Worm (Caenorhabditis elegans): Measurements from ENCODE around the gene F21D9.2.
"Not testable (repeated sequence)": the region's sequence is repeated elsewhere in the genome, so short reads cannot be mapped to it uniquely, and the experiment has no call there.

F21D9.2 gene

ce11 chrV:19279888-19280287, 17.6 kb upstream of the F21D9.2 start, which contains the start of gene F21D9.8:
F21D9.8 (minus strand) TSS chrV:19279988.
- TF ChIP-seq W03F9.2 (tag; optimal IDR thresholded peaks at IDR 0.05) (no peak), dao-5 (tag; optimal IDR thresholded peaks at IDR 0.05) (no peak), him-1 (tag; optimal IDR thresholded peaks at IDR 0.05) (no peak)

- TF ChIP-seq dao-5 (tag; optimal IDR thresholded peaks at IDR 0.05): no peak
Observed at ce11 chrV:19278488-19278887, 16.2 kb upstream of the F21D9.2 start.

ce11 chrV:19276354-19276753, 14.1 kb upstream of the F21D9.2 start:
- TF ChIP-seq dao-5 (tag; optimal IDR thresholded peaks at IDR 0.05) (no peak), W03F9.2 (tag; optimal IDR thresholded peaks at IDR 0.05) (no peak), him-1 (tag; optimal IDR thresholded peaks at IDR 0.05) (no peak)

- TF ChIP-seq dao-5, W03F9.2, him-1 (tag; optimal IDR thresholded peaks at IDR 0.05): not testable (repeated sequence)
Observed at ce11 chrV:19264148-19264547, 1.9 kb upstream of the F21D9.2 start, which contains the start of gene F21D9.1. F21D9.1 (plus strand) TSS chrV:19264448.

ce11 chrV:19260686-19261085, 1.6 kb downstream of the F21D9.2 start:
- no peak for TF ChIP-seq him-1 (tag; optimal IDR thresholded peaks at IDR 0.05)
- no peak for TF ChIP-seq W03F9.2 (tag; optimal IDR thresholded peaks at IDR 0.05)
- TF ChIP-seq dao-5 (tag; optimal IDR thresholded peaks at IDR 0.05): no peak

DNA sequence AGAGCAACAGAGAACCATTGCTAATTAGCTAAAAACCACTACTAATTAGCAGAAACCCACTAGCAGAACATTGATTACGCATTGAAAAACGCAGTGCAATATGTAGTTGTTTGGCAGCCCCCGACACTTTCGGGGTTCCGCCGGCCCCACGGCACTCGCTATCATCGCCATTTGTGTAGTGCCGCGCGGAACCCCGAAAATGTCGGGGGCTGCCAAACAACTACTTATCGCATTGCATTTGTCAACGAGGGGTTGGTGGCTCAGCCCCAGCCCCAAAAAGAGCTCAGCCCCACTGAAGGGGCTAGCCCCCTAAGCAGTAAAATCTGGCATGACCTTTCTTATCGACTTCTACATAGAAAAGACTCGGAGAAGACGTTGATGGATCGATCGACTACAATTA, 2.8 kb downstream of the F21D9.2 start:
- TF ChIP-seq him-1 (tag; optimal IDR thresholded peaks at IDR 0.05) (no peak), dao-5 (tag; optimal IDR thresholded peaks at IDR 0.05) (no peak), W03F9.2 (tag; optimal IDR thresholded peaks at IDR 0.05) (no peak)

DNA sequence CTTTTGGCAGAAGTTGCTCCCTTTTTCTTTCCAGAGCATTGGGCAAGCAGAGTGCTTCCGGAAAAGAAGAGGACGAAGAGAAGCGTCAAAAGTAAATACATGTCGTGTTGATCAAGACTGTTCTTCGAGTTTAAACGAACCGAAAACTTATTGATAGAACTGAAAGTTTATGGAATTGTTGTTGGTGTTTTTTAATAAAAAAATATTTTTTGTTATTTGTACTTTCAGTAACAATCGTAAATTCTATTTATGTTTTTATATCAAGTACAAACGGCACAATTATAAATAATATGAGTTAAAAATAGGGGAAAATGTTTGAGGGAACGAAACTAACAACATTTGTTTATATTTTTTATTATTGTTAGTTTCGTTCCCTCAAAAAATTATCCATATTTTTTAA, 4.6 kb downstream of the F21D9.2 start, which contains the start of gene F21D9.3:
Gene F21D9.3 (minus strand): TSS at position 101 of the 400 bp plus-strand sequence.
- TF ChIP-seq W03F9.2 (tag; optimal IDR thresholded peaks at IDR 0.05) (no peak), him-1 (tag; optimal IDR thresholded peaks at IDR 0.05) (no peak), dao-5 (tag; optimal IDR thresholded peaks at IDR 0.05) (no peak)

- no peak for TF ChIP-seq him-1 (tag; optimal IDR thresholded peaks at IDR 0.05)
Observed at ce11 chrV:19253520-19253919, 8.7 kb downstream of the F21D9.2 start, which contains the start of gene F21D9.4. F21D9.4 (plus strand) TSS chrV:19253820.

DNA sequence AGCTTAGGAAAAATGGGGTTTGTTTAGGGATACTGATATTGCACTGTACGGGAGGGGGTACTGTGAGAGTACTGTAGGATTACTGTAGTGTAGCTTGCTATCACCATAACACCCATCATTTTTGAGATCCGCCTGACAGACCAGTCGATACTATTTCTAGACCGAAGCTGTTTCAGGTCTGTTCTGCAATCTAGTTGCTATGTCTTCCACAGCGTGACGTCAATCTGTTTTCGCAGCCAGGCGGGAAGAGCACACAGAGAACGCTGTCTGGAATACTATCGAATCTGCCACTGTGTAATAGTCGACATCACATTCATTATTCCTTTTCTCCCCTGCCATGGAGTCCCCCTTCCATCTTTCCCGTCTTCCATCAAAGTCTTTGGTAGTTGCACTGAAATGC, 10.4 kb downstream of the F21D9.2 start, which contains the start of gene F21D9.11:
Gene F21D9.11 (plus strand): TSS at position 301 of the 400 bp plus-strand sequence.
- TF ChIP-seq dao-5 (tag; optimal IDR thresholded peaks at IDR 0.05) (no peak), him-1 (tag; optimal IDR thresholded peaks at IDR 0.05) (no peak), W03F9.2 (tag; optimal IDR thresholded peaks at IDR 0.05) (no peak)

- TF ChIP-seq dao-5 (tag; optimal IDR thresholded peaks at IDR 0.05) (no peak), W03F9.2 (tag; optimal IDR thresholded peaks at IDR 0.05) (no peak), him-1 (tag; optimal IDR thresholded peaks at IDR 0.05) (no peak)
Observed at ce11 chrV:19250983-19251382, 11.3 kb downstream of the F21D9.2 start, which contains the start of gene str-81. str-81 (minus strand) TSS chrV:19251083.

DNA sequence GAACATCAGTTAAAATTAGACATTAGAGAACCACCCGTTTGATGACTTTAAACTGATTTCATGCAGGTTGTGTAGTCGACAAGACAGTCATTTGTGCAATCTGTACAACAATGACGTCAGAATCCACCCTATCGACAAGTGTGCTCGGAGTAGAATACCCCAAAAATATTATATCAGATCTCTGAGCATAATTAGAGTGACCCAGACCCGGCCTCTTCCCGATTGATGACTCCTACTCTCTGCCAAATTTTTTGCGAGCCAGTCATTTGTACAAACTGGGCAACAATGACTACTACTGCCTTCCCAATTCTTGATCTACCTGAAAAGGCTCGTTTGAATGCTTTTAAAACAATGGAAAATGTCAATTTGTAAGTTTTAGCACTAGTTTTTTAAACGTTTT, 22.1 kb downstream of the F21D9.2 start, which contains the start of the genes fbxb-115 and fbxb-1:
Gene fbxb-115 (minus strand): TSS at position 101 of the 400 bp plus-strand sequence.
Gene fbxb-1 (plus strand): TSS at position 226 of the 400 bp plus-strand sequence.
- TF ChIP-seq dao-5 (tag; optimal IDR thresholded peaks at IDR 0.05) (no peak), him-1 (tag; optimal IDR thresholded peaks at IDR 0.05) (no peak), W03F9.2 (tag; optimal IDR thresholded peaks at IDR 0.05) (no peak)

ce11 chrV:19237204-19237603, 25.0 kb downstream of the F21D9.2 start, which contains the start of gene fbxb-2:
fbxb-2 (minus strand) TSS chrV:19237304.
- TF ChIP-seq dao-5 (tag; optimal IDR thresholded peaks at IDR 0.05): no peak

DNA sequence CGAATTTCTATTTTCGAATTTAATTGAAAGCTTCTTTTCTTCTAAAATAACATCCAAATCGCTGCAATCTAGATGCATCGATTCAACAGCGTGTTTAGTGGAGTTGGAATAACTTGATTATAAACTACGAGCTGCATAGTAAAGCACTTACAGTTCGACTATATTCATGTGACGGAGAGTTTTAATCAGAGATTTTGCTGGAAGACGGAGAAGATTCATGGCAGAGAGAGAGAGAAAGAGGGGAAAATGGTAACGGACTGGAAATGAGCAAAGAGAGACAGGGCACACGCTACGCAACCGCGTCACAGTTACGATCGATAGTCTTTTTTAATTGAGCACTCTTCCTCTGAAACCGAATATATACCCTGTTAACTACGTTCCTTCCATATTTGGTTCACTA, 28.8 kb downstream of the F21D9.2 start, which contains the start of gene fbxb-116:
Gene fbxb-116 (plus strand): TSS at position 301 of the 400 bp plus-strand sequence.
- TF ChIP-seq W03F9.2 (tag; optimal IDR thresholded peaks at IDR 0.05) (no peak), dao-5 (tag; optimal IDR thresholded peaks at IDR 0.05) (no peak), him-1 (tag; optimal IDR thresholded peaks at IDR 0.05) (no peak)

ce11 chrV:19231167-19231566, 31.1 kb downstream of the F21D9.2 start:
- no peak for TF ChIP-seq dao-5 (tag; optimal IDR thresholded peaks at IDR 0.05)
- no peak for TF ChIP-seq W03F9.2 (tag; optimal IDR thresholded peaks at IDR 0.05)
- no peak for TF ChIP-seq him-1 (tag; optimal IDR thresholded peaks at IDR 0.05)

- no peak for TF ChIP-seq W03F9.2 (tag; optimal IDR thresholded peaks at IDR 0.05)
- no peak for TF ChIP-seq dao-5 (tag; optimal IDR thresholded peaks at IDR 0.05)
- no peak for TF ChIP-seq him-1 (tag; optimal IDR thresholded peaks at IDR 0.05)
Observed at ce11 chrV:19230413-19230812, 31.8 kb downstream of the F21D9.2 start, which contains the start of gene sqst-3. sqst-3 (plus strand) TSS chrV:19230782.

Measured in whole organism, L4/young adult.